Worm (Caenorhabditis elegans) whole organism, L2 larva: ENCODE measurements around the gene zip-6.

Experiments
- R02D3.7 ChIP-seq: fragments of 150-350 bp; optimal IDR thresholded peaks from 2 replicates; lab custom pipeline; 2014; ENCODE audit warnings: missing biosample characterization, missing genetic modification characterization
- Y55F3AM.14 ChIP-seq: fragments of 200-800 bp; sonication (Bioruptor generic); optimal IDR thresholded peaks from 2 replicates; lab custom pipeline; 2018; ENCODE audit warnings: mild to moderate bottlenecking, missing genetic modification characterization, missing compliant biosample characterization
- ZK546.5 ChIP-seq: sonication (generic microtip); optimal IDR thresholded peaks from 2 replicates; lab custom pipeline; 2017; ENCODE audit warnings: missing biosample characterization, missing genetic modification characterization
- alr-1 ChIP-seq: fragments of 150-350 bp; optimal IDR thresholded peaks from 2 replicates; lab custom pipeline; 2014; ENCODE audit warnings: missing biosample characterization, missing genetic modification characterization
- ama-1 ChIP-seq: fragments of 150-350 bp; optimal IDR thresholded peaks from 2 replicates; lab custom pipeline; 2018; ENCODE audit warnings: inconsistent platforms
- blmp-1 ChIP-seq: sonication (generic microtip); optimal IDR thresholded peaks from 2 replicates; lab custom pipeline; 2017; ENCODE audit warnings: missing genetic modification characterization, mild to moderate bottlenecking, missing compliant biosample characterization, antibody characterized with exemption, moderate library complexity; ENCODE audit not compliant: insufficient read depth
- ceh-16 ChIP-seq: fragments of 150-350 bp; optimal IDR thresholded peaks from 2 replicates; lab custom pipeline; 2014; ENCODE audit warnings: missing biosample characterization, missing genetic modification characterization
- ceh-82 ChIP-seq: fragments of 150-350 bp; optimal IDR thresholded peaks from 2 replicates; lab custom pipeline; 2014; ENCODE audit warnings: missing biosample characterization, missing genetic modification characterization
- crh-2 ChIP-seq: sonication (generic microtip); optimal IDR thresholded peaks from 2 replicates; lab custom pipeline; 2017; ENCODE audit warnings: missing biosample characterization, missing genetic modification characterization
- dmd-4 ChIP-seq: sonication (generic microtip); optimal IDR thresholded peaks from 2 replicates; lab custom pipeline; 2017; ENCODE audit warnings: missing biosample characterization, missing genetic modification characterization
- egl-27 ChIP-seq: sonication (generic microtip); optimal IDR thresholded peaks from 3 replicates; lab custom pipeline; 2017; ENCODE audit warnings: missing biosample characterization, missing genetic modification reagents, missing genetic modification characterization
- elt-1 ChIP-seq: fragments of 150-350 bp; optimal IDR thresholded peaks from 2 replicates; lab custom pipeline; 2014; ENCODE audit warnings: missing biosample characterization, missing genetic modification characterization
- elt-3 ChIP-seq: sonication (generic microtip); optimal IDR thresholded peaks from 2 replicates; lab custom pipeline; 2017; ENCODE audit warnings: missing biosample characterization, missing genetic modification characterization
- fos-1 ChIP-seq: fragments of 150-350 bp; optimal IDR thresholded peaks from 2 replicates; lab custom pipeline; 2014; ENCODE audit warnings: missing biosample characterization, missing genetic modification characterization
- lin-13 ChIP-seq: fragments of 150-350 bp; optimal IDR thresholded peaks from 2 replicates; lab custom pipeline; 2014; ENCODE audit warnings: missing biosample characterization, missing genetic modification reagents, missing genetic modification characterization
- lin-39 ChIP-seq: fragments of 150-350 bp; optimal IDR thresholded peaks from 2 replicates; lab custom pipeline; 2014; ENCODE audit warnings: missing biosample characterization, missing genetic modification reagents, missing genetic modification characterization
- mab-5 ChIP-seq: fragments of 150-350 bp; optimal IDR thresholded peaks from 2 replicates; lab custom pipeline; 2014; ENCODE audit warnings: missing biosample characterization, missing genetic modification characterization
- mbf-1 ChIP-seq: sonication (generic microtip); optimal IDR thresholded peaks from 2 replicates; lab custom pipeline; 2017; ENCODE audit warnings: missing biosample characterization, missing genetic modification characterization
- mdl-1 ChIP-seq, 2 experiments: fragments of 150-350 bp in 1 of 2; sonication (generic microtip) in 1 of 2; optimal IDR thresholded peaks; 2 replicates each; lab custom pipeline; 2017; ENCODE audit warnings: missing biosample characterization in 2 of 2, missing genetic modification characterization in 2 of 2
- nhr-10 ChIP-seq: sonication (generic microtip); optimal IDR thresholded peaks from 2 replicates; lab custom pipeline; 2017; ENCODE audit warnings: missing biosample characterization, missing genetic modification characterization
- nhr-12 ChIP-seq: fragments of 150-350 bp; optimal IDR thresholded peaks from 2 replicates; lab custom pipeline; 2014; ENCODE audit warnings: missing biosample characterization, missing genetic modification characterization
- nhr-21 ChIP-seq: fragments of 150-350 bp; optimal IDR thresholded peaks from 2 replicates; lab custom pipeline; 2014; ENCODE audit warnings: missing biosample characterization, missing genetic modification characterization
- nhr-23 ChIP-seq: fragments of 150-350 bp; optimal IDR thresholded peaks from 2 replicates; lab custom pipeline; 2014; ENCODE audit warnings: missing biosample characterization, missing genetic modification reagents, missing genetic modification characterization
- nhr-237 ChIP-seq: fragments of 150-350 bp; optimal IDR thresholded peaks from 2 replicates; lab custom pipeline; 2014; ENCODE audit warnings: missing biosample characterization, missing genetic modification characterization
- nhr-25 ChIP-seq: fragments of 150-350 bp; sonication (generic microtip); optimal IDR thresholded peaks from 3 replicates; lab custom pipeline; 2014; ENCODE audit warnings: missing biosample characterization, missing genetic modification characterization
- nhr-6 ChIP-seq: fragments of 150-350 bp; optimal IDR thresholded peaks from 2 replicates; lab custom pipeline; 2014; ENCODE audit warnings: missing biosample characterization, missing genetic modification characterization
- sem-4 ChIP-seq: fragments of 150-350 bp; optimal IDR thresholded peaks from 2 replicates; lab custom pipeline; 2014; ENCODE audit warnings: missing biosample characterization, missing genetic modification reagents, missing genetic modification characterization
- skn-1 ChIP-seq: sonication (generic microtip); optimal IDR thresholded peaks from 2 replicates; lab custom pipeline; 2017; ENCODE audit warnings: missing biosample characterization, missing genetic modification characterization
- sma-3 ChIP-seq: sonication (generic microtip); optimal IDR thresholded peaks from 2 replicates; lab custom pipeline; 2016; ENCODE audit warnings: missing genetic modification reagents, missing genetic modification characterization, missing compliant biosample characterization
- sma-9 ChIP-seq, 2 experiments: fragments of 150-350 bp in 1 of 2; sonication (generic microtip) in 1 of 2; optimal IDR thresholded peaks; 2 replicates each; lab custom pipeline; 2014 to 2016; ENCODE audit warnings: missing genetic modification characterization in 2 of 2, mild to moderate bottlenecking in 1 of 2, missing biosample characterization in 1 of 2, missing compliant biosample characterization in 1 of 2, missing genetic modification reagents in 1 of 2, moderate library complexity in 1 of 2
- unc-39 ChIP-seq: fragments of 150-350 bp; optimal IDR thresholded peaks from 2 replicates; lab custom pipeline; 2014; ENCODE audit warnings: missing biosample characterization, missing genetic modification characterization
- unc-55 ChIP-seq: fragments of 150-350 bp; sonication (generic microtip); optimal IDR thresholded peaks from 3 replicates; lab custom pipeline; 2014; ENCODE audit warnings: missing biosample characterization, missing genetic modification reagents, missing genetic modification characterization
- zag-1 ChIP-seq: fragments of 150-350 bp; optimal IDR thresholded peaks from 2 replicates; lab custom pipeline; 2014; ENCODE audit warnings: missing biosample characterization, missing genetic modification characterization
- ztf-1 ChIP-seq: fragments of 200-800 bp; sonication (Bioruptor generic); conservative IDR thresholded peaks from 2 replicates; pipeline ENCODE4 v1.3.6; 2022; ENCODE audit warnings: missing genetic modification characterization, missing compliant biosample characterization
- ztf-11 ChIP-seq: sonication (generic microtip); optimal IDR thresholded peaks from 2 replicates; lab custom pipeline; 2017; ENCODE audit warnings: missing biosample characterization, missing genetic modification characterization
- ztf-4 ChIP-seq: fragments of 150-350 bp; optimal IDR thresholded peaks from 2 replicates; lab custom pipeline; 2014; ENCODE audit warnings: missing biosample characterization, missing genetic modification characterization

Gene zip-6

DNA sequence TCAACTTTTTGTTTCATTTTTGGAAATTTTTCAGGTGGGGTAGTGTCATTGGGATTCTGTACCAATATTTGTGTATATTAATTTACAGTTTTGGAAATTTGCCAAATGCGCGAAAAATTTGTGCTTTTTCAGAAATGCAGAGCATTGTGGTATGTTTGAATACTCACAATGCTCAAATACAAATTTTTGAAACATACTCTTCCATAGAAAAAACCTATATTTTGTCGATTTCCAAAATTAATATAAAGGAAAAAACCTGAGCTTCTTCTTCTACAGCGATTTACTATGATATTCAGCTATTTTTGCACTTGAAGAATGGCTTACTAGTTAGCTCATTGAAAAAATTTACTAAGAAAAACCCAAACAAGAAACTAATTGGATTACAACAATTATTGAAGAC lies 5.0 kb downstream of the zip-6 start:
- TF ChIP-seq ztf-4 (tag; lab: Kevin White, UChicago) (no peak), R02D3.7 (no peak), lin-13 (GFP tag; lab: Kevin White, UChicago) (no peak), ZK546.5 (tag; lab: Kevin White, UChicago) (no peak), nhr-25 (tag; lab: Kevin White, UChicago) (no peak), nhr-12 (tag; lab: Kevin White, UChicago) (no peak), nhr-6 (tag; lab: Kevin White, UChicago) (no peak), ama-1 (lab: Kevin White, UChicago) (no peak), blmp-1 (no peak), skn-1 (tag; lab: Kevin White, UChicago) (no peak), sma-9 (GFP tag; optimal IDR thresholded peaks at IDR 0.05; lab: Kevin White, UChicago) (no peak), sma-9 (tag; optimal IDR thresholded peaks at IDR 0.05; lab: Kevin White, UChicago) (no peak), elt-3 (tag; lab: Kevin White, UChicago) (no peak), nhr-21 (no peak), sma-3 (GFP tag; lab: Kevin White, UChicago) (no peak), ceh-82 (tag; lab: Kevin White, UChicago) (no peak), alr-1 (no peak)

- no peak for TF ChIP-seq lin-13 (GFP tag; lab: Kevin White, UChicago)
- TF ChIP-seq ztf-11 (tag; lab: Kevin White, UChicago) = no peak
- TF ChIP-seq ceh-16 (tag; lab: Kevin White, UChicago) = peak; percentile 95
- peak; percentile 57 for TF ChIP-seq crh-2 (tag; lab: Kevin White, UChicago)
- TF ChIP-seq egl-27 (tag; lab: Kevin White, UChicago) = no peak
- no peak for TF ChIP-seq lin-39
- no peak for TF ChIP-seq mab-5 (tag; lab: Kevin White, UChicago)
- TF ChIP-seq mbf-1 (tag; lab: Kevin White, UChicago) = no peak
- TF ChIP-seq fos-1 = peak; percentile 96
- peak; percentile 89 for TF ChIP-seq elt-1 (tag; lab: Kevin White, UChicago)
- no peak for TF ChIP-seq ztf-1 (GFP tag; lab: Robert Waterston, UW)
Observed at ce11 chrIV:11211547-11211946, 6.4 kb downstream of the zip-6 start.

DNA sequence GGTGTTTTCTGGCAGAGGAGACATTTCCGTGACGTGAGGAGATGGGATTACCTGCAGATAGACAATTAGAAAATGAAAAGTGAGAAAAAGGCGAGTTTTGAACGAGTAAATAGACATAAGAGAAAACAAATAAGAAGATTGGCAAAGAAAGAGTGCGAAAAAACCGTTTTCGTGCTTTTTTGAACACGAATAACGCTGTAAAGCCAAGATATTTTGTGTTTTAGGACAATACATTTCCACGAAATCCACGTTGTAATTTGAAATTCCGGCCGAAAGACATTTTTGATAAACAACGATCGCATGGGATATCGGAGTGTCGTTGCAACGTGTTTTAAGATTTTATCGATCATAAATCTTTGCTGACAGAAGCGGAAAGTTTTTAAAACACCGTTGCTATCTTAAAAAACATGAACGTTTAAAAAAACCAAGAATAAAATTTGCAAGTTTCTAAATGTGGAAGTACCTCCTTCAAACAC lies 7.1 kb downstream of the zip-6 start, which contains the start of gene adk-1:
TSS of gene adk-1 (minus strand) at position 51 of the 476 bp plus-strand sequence.
- TF ChIP-seq nhr-237 (tag; lab: Kevin White, UChicago) (no peak), nhr-23 (no peak), unc-39 (tag; lab: Kevin White, UChicago) (no peak), sma-3 (GFP tag; lab: Kevin White, UChicago) (no peak), nhr-25 (tag; lab: Kevin White, UChicago) (no peak), sem-4 (tag; lab: Kevin White, UChicago) (no peak), nhr-6 (tag; lab: Kevin White, UChicago) (no peak), dmd-4 (tag; lab: Kevin White, UChicago) (no peak), ztf-1 (GFP tag; lab: Robert Waterston, UW) (no peak), R02D3.7 (no peak), Y55F3AM.14 (GFP tag; lab: Kevin White, UChicago) (no peak), mdl-1 (tag; optimal IDR thresholded peaks at IDR 0.05; lab: Kevin White, UChicago) (no peak), nhr-12 (tag; lab: Kevin White, UChicago) (no peak)

ce11 chrIV:11207186-11207585 lies 10.8 kb downstream of the zip-6 start, which contains the start of gene R07H5.9:
Gene R07H5.9, plus strand, starts transcription at chrIV:11207486.
- TF ChIP-seq ZK546.5 (tag; lab: Kevin White, UChicago) (no peak), sma-3 (GFP tag; lab: Kevin White, UChicago) (no peak), mab-5 (tag; lab: Kevin White, UChicago) (no peak), sma-9 (GFP tag; optimal IDR thresholded peaks at IDR 0.05; lab: Kevin White, UChicago) (no peak), sma-9 (tag; optimal IDR thresholded peaks at IDR 0.05; lab: Kevin White, UChicago) (no peak), unc-55 (GFP tag; lab: Kevin White, UChicago) (no peak), nhr-10 (tag; lab: Kevin White, UChicago) (no peak), nhr-6 (tag; lab: Kevin White, UChicago) (no peak), dmd-4 (tag; lab: Kevin White, UChicago) (no peak), blmp-1 (no peak), lin-39 (no peak), ztf-1 (GFP tag; lab: Robert Waterston, UW) (no peak), elt-3 (tag; lab: Kevin White, UChicago) (no peak), unc-39 (tag; lab: Kevin White, UChicago) (no peak), egl-27 (tag; lab: Kevin White, UChicago) (no peak), ztf-4 (tag; lab: Kevin White, UChicago) (no peak), ztf-11 (tag; lab: Kevin White, UChicago) (no peak), zag-1 (tag; lab: Kevin White, UChicago) (no peak), mdl-1 (tag; optimal IDR thresholded peaks at IDR 0.05; lab: Kevin White, UChicago) (no peak), ceh-82 (tag; lab: Kevin White, UChicago) (no peak)
- TF ChIP-seq, all 48 proteins: peak for 0
